Worm (Caenorhabditis elegans): ENCODE data around the gene vps-18.

Gene vps-18

DNA sequence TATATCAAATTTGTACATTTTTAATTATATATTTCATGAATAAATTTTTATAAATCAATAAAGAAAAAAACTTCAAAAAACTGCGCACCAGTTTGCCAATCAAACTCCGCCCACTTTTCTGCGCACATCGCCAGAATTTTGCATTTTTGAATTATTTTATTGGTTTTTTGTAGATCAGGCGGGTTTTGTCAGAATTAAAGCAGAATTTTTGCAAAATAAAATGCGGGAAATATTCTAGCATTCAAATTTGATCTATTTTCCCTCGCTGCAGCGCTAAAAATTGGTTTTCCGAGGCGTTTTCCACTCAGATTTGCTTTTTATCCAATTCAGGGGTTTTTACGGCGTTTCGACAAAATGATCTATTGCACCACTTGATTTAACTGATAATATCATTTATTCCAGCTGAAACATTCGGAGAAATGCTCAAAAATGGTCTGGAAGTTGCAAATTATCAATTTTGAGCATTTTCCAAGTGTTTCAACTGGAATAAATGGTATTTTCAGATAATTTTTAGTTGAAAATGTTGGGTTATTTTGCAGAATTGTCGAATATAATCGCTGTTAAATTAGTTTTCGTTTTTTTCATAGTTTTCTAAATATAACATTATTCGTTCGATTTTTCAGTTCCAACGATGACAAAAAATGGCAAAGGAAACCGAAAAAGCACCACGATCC lies 10.2 kb downstream of the vps-18 start, which contains the start of gene W06B4.1 (continued):
- TF ChIP-seq ets-4 (GFP tag; optimal IDR thresholded peaks at IDR 0.05) (no peak), ztf-3 (GFP tag; optimal IDR thresholded peaks at IDR 0.05) (no peak), C17E4.6 (GFP tag; IDR thresholded peaks at IDR 0.05) (0 out of 2 replicates have a peak, but pooled peaks have one; percentile 35), chd-7 (tag; optimal IDR thresholded peaks at IDR 0.05) (no peak), zfh-2 (GFP tag; conservative IDR thresholded peaks at IDR 0.05) (no peak), nfyb-1 (GFP tag; IDR thresholded peaks at IDR 0.05) (peak; percentile 13; the same call in 1 of the 2 replicates), ccch-3 (GFP tag; optimal IDR thresholded peaks at IDR 0.05) (no peak), athp-1 (tag; optimal IDR thresholded peaks at IDR 0.05) (peak; percentile 14), F37B4.10 (GFP tag; IDR thresholded peaks at IDR 0.05) (no peak), dox-1 (GFP tag; IDR thresholded peaks at IDR 0.05) (peak; percentile 74), efl-1 (GFP tag; optimal IDR thresholded peaks at IDR 0.05) (peak; percentile 94), dpl-1 (GFP tag; optimal IDR thresholded peaks at IDR 0.05) (peak; percentile 87), lin-54 (GFP tag; optimal IDR thresholded peaks at IDR 0.05) (peak; percentile 86), ceh-100 (GFP tag; IDR thresholded peaks at IDR 0.05) (no peak), xnd-1 (tag; optimal IDR thresholded peaks at IDR 0.05) (peak; percentile 83), repo-1 (tag; optimal IDR thresholded peaks at IDR 0.05) (no peak), unc-130 (GFP tag; optimal IDR thresholded peaks at IDR 0.05) (peak; percentile 54), F49E8.2 (tag; optimal IDR thresholded peaks at IDR 0.05; ENCODE audit: insufficient read depth) (peak; percentile 64), lsy-27 (tag; optimal IDR thresholded peaks at IDR 0.05; ENCODE audit: borderline replicate concordance, insufficient read depth) (no peak), nfya-1 (tag; optimal IDR thresholded peaks at IDR 0.05; ENCODE audit: borderline replicate concordance, insufficient read depth) (no peak), snpc-4 (GFP tag; optimal IDR thresholded peaks at IDR 0.05) (peak; percentile 3), snpc-4 (tag; optimal IDR thresholded peaks at IDR 0.05) (no peak), ztf-28 (GFP tag; IDR thresholded peaks at IDR 0.05) (no peak), mel-28 (tag; optimal IDR thresholded peaks at IDR 0.05; ENCODE audit: borderline replicate concordance) (no peak), nhr-179 (tag; optimal IDR thresholded peaks at IDR 0.05) (no peak), snpc-1.3 (tag; optimal IDR thresholded peaks at IDR 0.05; ENCODE audit: insufficient read depth) (no peak), snpc-3.4 (tag; optimal IDR thresholded peaks at IDR 0.05) (peak; percentile 73), rec-8 (tag; optimal IDR thresholded peaks at IDR 0.05) (no peak), him-1 (tag; optimal IDR thresholded peaks at IDR 0.05) (peak; percentile 34), nhr-27 (tag; optimal IDR thresholded peaks at IDR 0.05) (no peak), cebp-2 (GFP tag; IDR thresholded peaks at IDR 0.05) (no peak), hmg-1.2 (GFP tag; IDR thresholded peaks at IDR 0.05) (peak; percentile 29; the same call in 1 of the 2 replicates), rcor-1 (GFP tag; IDR thresholded peaks at IDR 0.05) (peak; percentile 46; the same call in 1 of the 2 replicates), lin-35 (GFP tag; optimal IDR thresholded peaks at IDR 0.05) (peak in 1 of 3 experiments; percentile 50), ceh-58 (GFP tag; IDR thresholded peaks at IDR 0.05) (no peak), mcd-1 (GFP tag; IDR thresholded peaks at IDR 0.05) (no peak)

DNA sequence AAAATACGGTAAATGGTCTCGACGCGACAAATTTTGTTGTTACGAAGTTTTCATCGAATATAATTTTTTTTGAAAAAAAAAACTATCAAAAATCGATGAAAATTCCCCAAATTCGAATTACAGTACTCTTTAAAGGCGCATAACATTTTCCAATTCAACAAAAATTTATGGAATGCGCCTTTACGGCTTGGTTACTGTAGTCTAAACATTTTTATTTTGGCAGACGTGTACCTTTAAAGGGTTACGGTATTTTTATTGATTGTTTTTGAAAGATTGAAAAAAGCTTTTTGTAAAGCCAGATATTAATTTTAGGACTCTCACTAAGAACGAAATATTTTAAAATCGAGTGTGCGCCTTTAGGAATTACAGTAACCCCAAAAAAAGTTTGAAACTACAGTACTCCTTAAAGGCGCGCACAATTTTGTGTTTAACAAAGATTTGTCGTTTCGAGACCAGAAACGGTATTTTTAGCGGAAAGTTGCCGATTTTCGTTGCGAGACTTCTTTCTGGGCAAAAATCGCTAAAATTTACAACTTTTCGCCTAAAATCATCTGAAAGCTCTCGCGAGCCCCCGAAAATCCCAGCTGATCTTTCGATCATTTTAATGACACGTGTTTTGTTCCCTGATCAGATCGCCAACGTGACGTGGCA lies 13.2 kb downstream of the vps-18 start:
- no peak for TF ChIP-seq attf-6 (GFP tag; IDR thresholded peaks at IDR 0.05)
- no peak for TF ChIP-seq dox-1 (GFP tag; IDR thresholded peaks at IDR 0.05)
- no peak for TF ChIP-seq pha-4 (tag; optimal IDR thresholded peaks at IDR 0.05)
- no peak for TF ChIP-seq nfya-2 (GFP tag; IDR thresholded peaks at IDR 0.05)
- no peak for TF ChIP-seq K12H6.12 (tag; optimal IDR thresholded peaks at IDR 0.05)
- TF ChIP-seq lsl-1 (GFP tag; optimal IDR thresholded peaks at IDR 0.05): peak; percentile 97
- no peak for TF ChIP-seq ceh-79 (tag; optimal IDR thresholded peaks at IDR 0.05)
- TF ChIP-seq dpl-1 (GFP tag; optimal IDR thresholded peaks at IDR 0.05): no peak
- no peak for TF ChIP-seq lir-1 (GFP tag; conservative IDR thresholded peaks at IDR 0.05)
- no peak for TF ChIP-seq gei-17 (GFP tag; optimal IDR thresholded peaks at IDR 0.05)
- no peak for TF ChIP-seq rcor-1 (GFP tag; IDR thresholded peaks at IDR 0.05)
- TF ChIP-seq ztf-18 (tag; optimal IDR thresholded peaks at IDR 0.05): no peak
- no peak for TF ChIP-seq cebp-2 (GFP tag; IDR thresholded peaks at IDR 0.05)
- TF ChIP-seq F33H1.4 (GFP tag; IDR thresholded peaks at IDR 0.05): peak; percentile 67
- TF ChIP-seq repo-1 (tag; optimal IDR thresholded peaks at IDR 0.05): no peak

Data from whole organism, young adult.